Fruit fly (Drosophila melanogaster): ENCODE results near the gene RpL3.

Gene RpL3

dm6 chr3R:11216156-11216630 lies 5.5 kb upstream of the RpL3 start, which contains the start of the genes RpS25 and CG4820 (continued):
- TF ChIP-seq CG6689 (GFP tag; IDR thresholded peaks at IDR 0.05) (peak; percentile 96), CG12769 (tag; optimal IDR thresholded peaks at IDR 0.05) (peak; percentile 93), sisA (GFP tag; IDR thresholded peaks at IDR 0.05) (peak; percentile 40; the same call in 1 of the 2 replicates), CG14860 (GFP tag; IDR thresholded peaks at IDR 0.05; ENCODE audit: partially characterized antibody) (peak; percentile 77), otp (GFP tag; IDR thresholded peaks at IDR 0.05) (peak; percentile 90), tio (GFP tag; optimal IDR thresholded peaks at IDR 0.05) (no peak), mam (GFP tag; optimal IDR thresholded peaks at IDR 0.05) (peak; percentile 76), nmo (GFP tag; optimal IDR thresholded peaks at IDR 0.05) (peak; percentile 93), Bteb2 (GFP tag; optimal IDR thresholded peaks at IDR 0.05) (peak; percentile 87), Fer3 (tag; optimal IDR thresholded peaks at IDR 0.05) (peak; percentile 91), Meics (GFP tag; optimal IDR thresholded peaks at IDR 0.05) (peak; percentile 96), CG17186 (GFP tag; optimal IDR thresholded peaks at IDR 0.05) (peak; percentile 98), CG30020 (tag; optimal IDR thresholded peaks at IDR 0.05) (peak; percentile 84), usp (GFP tag; optimal IDR thresholded peaks at IDR 0.05) (no peak), CG9215 (GFP tag; IDR thresholded peaks at IDR 0.05) (peak; percentile 65), cg (GFP tag; optimal IDR thresholded peaks at IDR 0.05) (no peak), CG33213 (GFP tag; optimal IDR thresholded peaks at IDR 0.05) (peak; percentile 96), fd96Cb (tag; optimal IDR thresholded peaks at IDR 0.05) (peak; percentile 73), caup (GFP tag; optimal IDR thresholded peaks at IDR 0.05; ENCODE audit: severe bottlenecking) (peak; percentile 97), HLH3B (GFP tag; IDR thresholded peaks at IDR 0.05) (peak; percentile 82), CG32767 (GFP tag; IDR thresholded peaks at IDR 0.05) (peak; percentile 66; the same call in 1 of the 2 replicates), CG10979 (tag; optimal IDR thresholded peaks at IDR 0.05) (peak; percentile 83), org-1 (GFP tag; optimal IDR thresholded peaks at IDR 0.05) (peak; percentile 93), CG14667 (GFP tag; IDR thresholded peaks at IDR 0.05) (peak; percentile 65; the same call in 1 of the 2 replicates), bab2 (GFP tag; optimal IDR thresholded peaks at IDR 0.05) (peak; percentile 75), CG4707 (GFP tag; optimal IDR thresholded peaks at IDR 0.05) (peak; percentile 89), bowl (GFP tag; IDR thresholded peaks at IDR 0.05) (peak; percentile 71), oc (tag; optimal IDR thresholded peaks at IDR 0.05) (peak; percentile 63), prd (optimal IDR thresholded peaks at IDR 0.05) (no peak), prd (GFP tag; IDR thresholded peaks at IDR 0.05) (peak; percentile 70), Fer2 (tag; optimal IDR thresholded peaks at IDR 0.05) (peak; percentile 85), crol (GFP tag; IDR thresholded peaks at IDR 0.05) (peak; percentile 49), cas (GFP tag; IDR thresholded peaks at IDR 0.05) (peak; percentile 69), CG14441 (GFP tag; IDR thresholded peaks at IDR 0.05) (peak; percentile 75), CG6654 (GFP tag; optimal IDR thresholded peaks at IDR 0.05) (peak; percentile 71), CG10147 (GFP tag; optimal IDR thresholded peaks at IDR 0.05) (peak; percentile 89), CG4617 (GFP tag; optimal IDR thresholded peaks at IDR 0.05; ENCODE audit: borderline replicate concordance) (peak; percentile 97), jing (GFP tag; optimal IDR thresholded peaks at IDR 0.05) (peak; percentile 78), CG33557 (GFP tag; optimal IDR thresholded peaks at IDR 0.05) (peak; percentile 92), ken (GFP tag; IDR thresholded peaks at IDR 0.05) (peak; percentile 78), CG17385 (GFP tag; optimal IDR thresholded peaks at IDR 0.05) (peak; percentile 89), so (GFP tag; IDR thresholded peaks at IDR 0.05) (peak; percentile 85), CG15011 (GFP tag; optimal IDR thresholded peaks at IDR 0.05) (peak; percentile 91), danr (GFP tag; IDR thresholded peaks at IDR 0.05) (peak; percentile 58; the same call in 1 of the 2 replicates), ERR (GFP tag; optimal IDR thresholded peaks at IDR 0.05) (peak; percentile 77), trem (tag; optimal IDR thresholded peaks at IDR 0.05) (peak; percentile 95), jigr1 (GFP tag; IDR thresholded peaks at IDR 0.05) (no peak), CG2129 (GFP tag; IDR thresholded peaks at IDR 0.05; ENCODE audit: partially characterized antibody) (peak; percentile 77), Hmx (GFP tag; optimal IDR thresholded peaks at IDR 0.05) (peak; percentile 25), tll (GFP tag; optimal IDR thresholded peaks at IDR 0.05) (peak; percentile 40 to 90)
